Fruit fly (Drosophila melanogaster) whole organism, wandering third instar larva: ENCODE measurements around the gene CG15423.

Experiments
- Abd-B ChIP-seq: fragments of >200 bp; optimal IDR thresholded peaks from 2 replicates; lab custom pipeline; 2017; ENCODE audit warnings: missing biosample characterization, missing genetic modification characterization
- CG9705 ChIP-seq: fragments of 200-800 bp; sonication (Bioruptor generic); optimal IDR thresholded peaks from 2 replicates; lab custom pipeline; 2018; ENCODE audit warnings: missing biosample characterization, mild to moderate bottlenecking, missing genetic modification characterization
- CrebA ChIP-seq: fragments of 200-800 bp; sonication (Bioruptor generic); optimal IDR thresholded peaks from 2 replicates; lab custom pipeline; 2016; ENCODE audit warnings: missing biosample characterization, mild to moderate bottlenecking, missing genetic modification characterization, borderline replicate concordance
- Dfd ChIP-seq: fragments of >200 bp; optimal IDR thresholded peaks from 2 replicates; lab custom pipeline; 2017; ENCODE audit warnings: missing biosample characterization, missing genetic modification characterization
- Dif ChIP-seq: fragments of 200-275, 200-300 bp; sonication (Bioruptor generic); optimal IDR thresholded peaks from 2 replicates; lab custom pipeline; 2018; ENCODE audit warnings: missing biosample characterization, missing genetic modification characterization; ENCODE audit not compliant: partially characterized antibody
- HLH106 ChIP-seq: fragments of 200-800 bp; optimal IDR thresholded peaks from 3 replicates; lab custom pipeline; 2019; ENCODE audit warnings: missing biosample characterization, mild to moderate bottlenecking, missing genetic modification characterization, moderate library complexity
- Hnf4 ChIP-seq: fragments of 200-800 bp; sonication (Bioruptor generic); optimal IDR thresholded peaks from 2 replicates; lab custom pipeline; 2016; ENCODE audit warnings: missing biosample characterization, mild to moderate bottlenecking, missing genetic modification characterization
- Hr78 ChIP-seq: fragments of >200 bp; optimal IDR thresholded peaks from 2 replicates; lab custom pipeline; 2017; ENCODE audit warnings: missing biosample characterization, missing genetic modification characterization
- Hr83 ChIP-seq: fragments of 200-300 bp; sonication (Bioruptor generic); optimal IDR thresholded peaks from 2 replicates; lab custom pipeline; 2016; ENCODE audit warnings: missing biosample characterization, mild to moderate bottlenecking, missing genetic modification characterization, moderate library complexity; ENCODE audit not compliant: poor library complexity, severe bottlenecking
- Mio ChIP-seq: sonication (Bioruptor generic); optimal IDR thresholded peaks from 2 replicates; lab custom pipeline; 2016; ENCODE audit warnings: missing biosample characterization, missing genetic modification characterization
- Myc ChIP-seq: fragments of >200 bp; optimal IDR thresholded peaks from 2 replicates; lab custom pipeline; 2017
- OdsH ChIP-seq: fragments of 200-800 bp; sonication (Bioruptor generic); optimal IDR thresholded peaks from 2 replicates; lab custom pipeline; 2016; ENCODE audit warnings: missing biosample characterization, mild to moderate bottlenecking, missing genetic modification characterization
- Rel ChIP-seq, 2 experiments: fragments of 200-800 bp; sonication (Bioruptor generic) in 1 of 2; optimal IDR thresholded peaks; 2 replicates in 1 of 2; 3 replicates in 1 of 2; lab custom pipeline; 2016 to 2019; ENCODE audit warnings: mild to moderate bottlenecking in 2 of 2, missing biosample characterization in 2 of 2, missing genetic modification characterization in 2 of 2, moderate library complexity in 1 of 2
- Sp1 ChIP-seq: fragments of 200-800 bp; sonication (Bioruptor generic); optimal IDR thresholded peaks from 3 replicates; lab custom pipeline; 2019; ENCODE audit warnings: missing biosample characterization, mild to moderate bottlenecking, missing genetic modification characterization, moderate library complexity
- br ChIP-seq: fragments of 200-800 bp; sonication (Bioruptor generic); optimal IDR thresholded peaks from 2 replicates; lab custom pipeline; 2016; ENCODE audit warnings: missing biosample characterization, missing genetic modification characterization
- brk ChIP-seq: fragments of 200-800 bp; sonication (Bioruptor generic); optimal IDR thresholded peaks from 2 replicates; lab custom pipeline; 2016; ENCODE audit warnings: missing biosample characterization, mild to moderate bottlenecking, missing genetic modification characterization
- dl ChIP-seq, 2 experiments: fragments of 175-275, 200-275 bp in 1 of 2; fragments of 200-275 bp in 1 of 2; sonication (Bioruptor generic); optimal IDR thresholded peaks; lab custom pipeline; 2018; ENCODE audit warnings: mild to moderate bottlenecking in 2 of 2, missing biosample characterization in 2 of 2, missing genetic modification characterization in 2 of 2, moderate library complexity in 2 of 2; ENCODE audit not compliant: partially characterized antibody in 2 of 2, insufficient read depth in 1 of 2
- dmrt93B ChIP-seq: fragments of 200-800 bp; sonication (Bioruptor generic); optimal IDR thresholded peaks from 2 replicates; lab custom pipeline; 2018; ENCODE audit warnings: missing biosample characterization, mild to moderate bottlenecking, missing genetic modification characterization
- dsf ChIP-seq: sonication (Bioruptor generic); optimal IDR thresholded peaks from 2 replicates; lab custom pipeline; 2016; ENCODE audit warnings: missing biosample characterization, missing genetic modification characterization, borderline replicate concordance
- foxo ChIP-seq, 2 experiments: fragments of 200-800 bp; sonication (Bioruptor generic); optimal IDR thresholded peaks; 2 replicates in 1 of 2; 3 replicates in 1 of 2; lab custom pipeline; 2016 to 2017; ENCODE audit warnings: missing biosample characterization in 2 of 2, missing genetic modification characterization in 2 of 2
- fru ChIP-seq: fragments of 200-800 bp; sonication (Bioruptor generic); optimal IDR thresholded peaks from 3 replicates; lab custom pipeline; 2016; ENCODE audit warnings: missing biosample characterization, mild to moderate bottlenecking, missing genetic modification characterization
- h ChIP-seq: fragments of 200-800 bp; sonication (Bioruptor generic); optimal IDR thresholded peaks from 3 replicates; lab custom pipeline; 2016; ENCODE audit warnings: missing biosample characterization, mild to moderate bottlenecking, missing genetic modification characterization
- jim ChIP-seq: fragments of 175-275, 200-325 bp; sonication (Bioruptor generic); optimal IDR thresholded peaks from 2 replicates; lab custom pipeline; 2016; ENCODE audit warnings: missing biosample characterization, mild to moderate bottlenecking, missing genetic modification characterization
- lola ChIP-seq: fragments of >200 bp; optimal IDR thresholded peaks from 2 replicates; lab custom pipeline; 2017; ENCODE audit warnings: missing biosample characterization, missing genetic modification characterization
- pan ChIP-seq: fragments of >200 bp; optimal IDR thresholded peaks from 2 replicates; lab custom pipeline; 2017
- psq ChIP-seq: fragments of 200-800 bp; sonication (Bioruptor generic); optimal IDR thresholded peaks from 3 replicates; lab custom pipeline; 2017; ENCODE audit warnings: missing biosample characterization, mild to moderate bottlenecking, missing genetic modification characterization, moderate library complexity
- rgr ChIP-seq: fragments of 200-800 bp; sonication (Bioruptor generic); optimal IDR thresholded peaks from 3 replicates; lab custom pipeline; 2016; ENCODE audit warnings: missing biosample characterization, mild to moderate bottlenecking, missing genetic modification characterization
- sage ChIP-seq: fragments of 200-800 bp; sonication (Bioruptor generic); optimal IDR thresholded peaks from 2 replicates; lab custom pipeline; 2016; ENCODE audit warnings: missing biosample characterization, mild to moderate bottlenecking, missing genetic modification characterization
- sv ChIP-seq: fragments of 200-800 bp; sonication (Bioruptor generic); optimal IDR thresholded peaks from 3 replicates; lab custom pipeline; 2016; ENCODE audit warnings: missing biosample characterization, missing genetic modification characterization
- tai ChIP-seq: sonication (Bioruptor generic); optimal IDR thresholded peaks from 2 replicates; lab custom pipeline; 2016; ENCODE audit warnings: missing biosample characterization, missing genetic modification characterization

CG15423 gene

dm6 chr2L:4052346-4052745 lies 46.5 kb downstream of the CG15423 start:
- TF ChIP-seq HLH106 = no peak
- TF ChIP-seq Abd-B (GFP tag; lab: Kevin White, UChicago) = no peak
- TF ChIP-seq h (GFP tag; lab: Kevin White, UChicago) = no peak
- TF ChIP-seq CG9705 (GFP tag; lab: Kevin White, UChicago) = no peak
- no peak for TF ChIP-seq dmrt93B (GFP tag; lab: Kevin White, UChicago)
- TF ChIP-seq Rel (GFP tag; optimal IDR thresholded peaks at IDR 0.05; lab: Kevin White, UChicago) = no peak
- TF ChIP-seq Rel (tag; optimal IDR thresholded peaks at IDR 0.05; lab: Kevin White, UChicago) = no peak
- no peak for TF ChIP-seq foxo (GFP tag; optimal IDR thresholded peaks at IDR 0.05; lab: Kevin White, UChicago)
- no peak for TF ChIP-seq jim
- TF ChIP-seq dsf (GFP tag; lab: Kevin White, UChicago) = no peak
- no peak for TF ChIP-seq dl (GFP tag; optimal IDR thresholded peaks at IDR 0.05; lab: Kevin White, UChicago; ENCODE audit: insufficient read depth in 1 of 2, partially characterized antibody in 2 of 2)
- no peak for TF ChIP-seq brk (GFP tag; lab: Kevin White, UChicago)

- TF ChIP-seq Hr78 (GFP tag; lab: Kevin White, UChicago) (no peak), foxo (GFP tag; optimal IDR thresholded peaks at IDR 0.05; lab: Kevin White, UChicago) (peak in 1 of 2 experiments; percentile 34), Myc (lab: Kevin White, UChicago) (no peak), Dfd (GFP tag; lab: Kevin White, UChicago) (no peak), Dif (GFP tag; lab: Kevin White, UChicago) (no peak), jim (no peak), OdsH (GFP tag; lab: Kevin White, UChicago) (peak; percentile 54), h (GFP tag; lab: Kevin White, UChicago) (peak; percentile 24), pan (lab: Kevin White, UChicago) (no peak), Hnf4 (GFP tag; lab: Kevin White, UChicago) (no peak), br (GFP tag; lab: Kevin White, UChicago) (peak; percentile 9), Hr83 (GFP tag; lab: Kevin White, UChicago) (no peak), psq (GFP tag; lab: Kevin White, UChicago) (peak; percentile 36), rgr (no peak), Sp1 (peak; percentile 37), dl (GFP tag; optimal IDR thresholded peaks at IDR 0.05; lab: Kevin White, UChicago; ENCODE audit: insufficient read depth in 1 of 2, partially characterized antibody in 2 of 2) (no peak), sv (GFP tag; lab: Kevin White, UChicago) (peak; percentile 48)
- TF ChIP-seq, all 38 proteins: peak for 7
Measured at dm6 chr2L:4053421-4054091, 47.7 kb downstream of the CG15423 start.

- TF ChIP-seq sage (GFP tag; lab: Kevin White, UChicago) (no peak), Mio (no peak), lola (no peak), Hnf4 (GFP tag; lab: Kevin White, UChicago) (peak; percentile 12), HLH106 (no peak), h (GFP tag; lab: Kevin White, UChicago) (peak; percentile 19), OdsH (GFP tag; lab: Kevin White, UChicago) (peak; percentile 10), tai (GFP tag; lab: Kevin White, UChicago) (peak; percentile 14), foxo (GFP tag; optimal IDR thresholded peaks at IDR 0.05; lab: Kevin White, UChicago) (peak in 1 of 2 experiments; percentile 33), jim (no peak), CrebA (GFP tag; lab: Kevin White, UChicago) (no peak), fru (peak; percentile 20), Rel (GFP tag; optimal IDR thresholded peaks at IDR 0.05; lab: Kevin White, UChicago) (no peak), Rel (tag; optimal IDR thresholded peaks at IDR 0.05; lab: Kevin White, UChicago) (no peak)
Measured at dm6 chr2L:4054881-4055779, 49.3 kb downstream of the CG15423 start.
